Worm (Caenorhabditis elegans) whole organism, L1 larva: ENCODE measurements around the gene rab-3.

ENCODE experiments used
- C04F5.9 ChIP-seq: sonication (generic microtip); optimal IDR thresholded peaks from 2 replicates; lab custom pipeline; 2016; ENCODE audit warnings: missing genetic modification characterization, missing compliant biosample characterization
- C34B4.2 ChIP-seq: sonication (generic microtip); optimal IDR thresholded peaks from 2 replicates; lab custom pipeline; 2017; ENCODE audit warnings: mild to moderate bottlenecking, missing genetic modification characterization, missing compliant biosample characterization
- Y116A8C.19 ChIP-seq: sonication (generic microtip); optimal IDR thresholded peaks from 2 replicates; lab custom pipeline; 2016; ENCODE audit warnings: missing compliant biosample characterization, missing genetic modification characterization, borderline replicate concordance
- aha-1 ChIP-seq: fragments of 150-350 bp; optimal IDR thresholded peaks from 2 replicates; lab custom pipeline; 2014; ENCODE audit warnings: missing biosample characterization, missing genetic modification characterization
- alr-1 ChIP-seq: fragments of 200-800 bp; sonication (Bioruptor generic); optimal IDR thresholded peaks from 2 replicates; lab custom pipeline; 2018; ENCODE audit warnings: borderline replicate concordance, mild to moderate bottlenecking, missing genetic modification characterization, missing compliant biosample characterization
- aly-2 ChIP-seq: fragments of 150-350 bp; optimal IDR thresholded peaks from 2 replicates; lab custom pipeline; 2014; ENCODE audit warnings: missing biosample characterization, missing genetic modification characterization
- ama-1 ChIP-seq: fragments of 150-350 bp; optimal IDR thresholded peaks from 2 replicates; lab custom pipeline; 2014
- blmp-1 ChIP-seq: fragments of 150-350 bp; optimal IDR thresholded peaks from 2 replicates; lab custom pipeline; 2014; ENCODE audit warnings: missing biosample characterization, missing genetic modification characterization
- ceh-8 ChIP-seq: fragments of 200-800 bp; sonication (Bioruptor generic); optimal IDR thresholded peaks from 2 replicates; lab custom pipeline; 2018; ENCODE audit warnings: mild to moderate bottlenecking, missing genetic modification characterization, moderate library complexity, missing compliant biosample characterization
- ceh-88 ChIP-seq: fragments of 200-800 bp; sonication (Bioruptor generic); IDR thresholded peaks from 2 replicates; pipeline ENCODE4 v1.3.6; 2022; ENCODE audit warnings: missing genetic modification characterization, missing compliant biosample characterization
- ceh-90 ChIP-seq: sonication (generic microtip); optimal IDR thresholded peaks from 2 replicates; lab custom pipeline; 2016; ENCODE audit warnings: missing genetic modification characterization, missing compliant biosample characterization
- ces-1 ChIP-seq: fragments of 150-350 bp; optimal IDR thresholded peaks from 2 replicates; lab custom pipeline; 2014; ENCODE audit warnings: missing biosample characterization, missing genetic modification reagents, missing genetic modification characterization
- egl-13 ChIP-seq: sonication (generic microtip); optimal IDR thresholded peaks from 2 replicates; lab custom pipeline; 2016; ENCODE audit warnings: missing genotype, missing genetic modification reagents, missing genetic modification characterization, missing compliant biosample characterization
- ets-5 ChIP-seq: fragments of 200-800 bp; sonication (Bioruptor generic); IDR thresholded peaks from 2 replicates; pipeline ENCODE4 v1.3.6; 2022; ENCODE audit warnings: missing genetic modification characterization, missing compliant biosample characterization
- fkh-10 ChIP-seq: sonication (generic microtip); optimal IDR thresholded peaks from 2 replicates; lab custom pipeline; 2017; ENCODE audit warnings: missing biosample characterization, missing genetic modification reagents, missing genetic modification characterization
- fkh-4 ChIP-seq: sonication (generic microtip); optimal IDR thresholded peaks from 2 replicates; lab custom pipeline; 2016; ENCODE audit warnings: missing compliant biosample characterization, missing genetic modification characterization, borderline replicate concordance
- fos-1 ChIP-seq: fragments of 150-350 bp; optimal IDR thresholded peaks from 2 replicates; lab custom pipeline; 2014; ENCODE audit warnings: missing biosample characterization, missing genetic modification characterization
- grh-1 ChIP-seq: fragments of 200-800 bp; sonication (Bioruptor generic); IDR thresholded peaks from 2 replicates; pipeline ENCODE4 v1.3.6; 2022; ENCODE audit warnings: missing genetic modification reagents, missing genetic modification characterization, missing compliant biosample characterization
- hlh-17 ChIP-seq: fragments of 200-800 bp; sonication (Bioruptor generic); optimal IDR thresholded peaks from 2 replicates; lab custom pipeline; 2018; ENCODE audit warnings: missing genetic modification characterization, mild to moderate bottlenecking, missing compliant biosample characterization, moderate library complexity, borderline replicate concordance
- hpl-2 ChIP-seq: fragments of 150-350 bp; optimal IDR thresholded peaks from 2 replicates; lab custom pipeline; 2014; ENCODE audit warnings: missing biosample characterization, missing genetic modification reagents, missing genetic modification characterization
- lin-13 ChIP-seq: fragments of 150-350 bp; optimal IDR thresholded peaks from 2 replicates; lab custom pipeline; 2014; ENCODE audit warnings: missing biosample characterization, missing genetic modification reagents, missing genetic modification characterization
- lin-14 ChIP-seq: fragments of 200-800 bp; sonication (Bioruptor generic); optimal IDR thresholded peaks from 2 replicates; lab custom pipeline; 2018; ENCODE audit warnings: mild to moderate bottlenecking, missing genetic modification characterization, moderate library complexity, missing compliant biosample characterization
- lir-3 ChIP-seq: sonication (generic microtip); optimal IDR thresholded peaks from 2 replicates; lab custom pipeline; 2016; ENCODE audit warnings: mild to moderate bottlenecking, missing genetic modification characterization, moderate library complexity, missing compliant biosample characterization; ENCODE audit not compliant: poor library complexity
- lsy-2 ChIP-seq, 2 experiments: fragments of 150-350 bp; optimal IDR thresholded peaks; 2 replicates each; lab custom pipeline; 2014; ENCODE audit warnings: missing biosample characterization in 2 of 2, missing genetic modification characterization in 2 of 2
- mdl-1 ChIP-seq, 2 experiments: fragments of 150-350 bp; optimal IDR thresholded peaks; 2 replicates each; lab custom pipeline; 2014 to 2017; ENCODE audit warnings: missing biosample characterization in 2 of 2, missing genetic modification characterization in 2 of 2, inconsistent platforms in 1 of 2
- mef-2 ChIP-seq: fragments of 150-350 bp; optimal IDR thresholded peaks from 2 replicates; lab custom pipeline; 2014; ENCODE audit warnings: missing biosample characterization, missing genetic modification characterization
- mep-1 ChIP-seq: fragments of 150-350 bp; optimal IDR thresholded peaks from 2 replicates; lab custom pipeline; 2014; ENCODE audit warnings: missing biosample characterization, missing genetic modification characterization
- nhr-11 ChIP-seq: fragments of 150-350 bp; optimal IDR thresholded peaks from 2 replicates; lab custom pipeline; 2014; ENCODE audit warnings: missing biosample characterization, missing genetic modification characterization
- nhr-237 ChIP-seq: fragments of 150-350 bp; optimal IDR thresholded peaks from 2 replicates; lab custom pipeline; 2014; ENCODE audit warnings: missing biosample characterization, missing genetic modification characterization
- nhr-76 ChIP-seq: sonication (generic microtip); optimal IDR thresholded peaks from 2 replicates; lab custom pipeline; 2017; ENCODE audit warnings: missing biosample characterization, missing genetic modification characterization
- nhr-77 ChIP-seq: fragments of 150-350 bp; optimal IDR thresholded peaks from 2 replicates; lab custom pipeline; 2014; ENCODE audit warnings: missing biosample characterization, missing genetic modification characterization
- nhr-84 ChIP-seq: sonication (generic microtip); optimal IDR thresholded peaks from 2 replicates; lab custom pipeline; 2017; ENCODE audit warnings: missing biosample characterization, missing genetic modification characterization
- nhr-85 ChIP-seq: sonication (generic microtip); peaks from one replicate; lab custom pipeline; 2016; ENCODE audit warnings: missing genetic modification characterization, inconsistent platforms, missing compliant biosample characterization
- nhr-90 ChIP-seq: sonication (generic microtip); optimal IDR thresholded peaks from 2 replicates; lab custom pipeline; 2016; ENCODE audit warnings: mild to moderate bottlenecking, missing genetic modification characterization, missing compliant biosample characterization; ENCODE audit not compliant: poor library complexity
- pag-3 ChIP-seq: sonication (generic microtip); optimal IDR thresholded peaks from 2 replicates; lab custom pipeline; 2017; ENCODE audit warnings: missing genetic modification characterization, mild to moderate bottlenecking, missing compliant biosample characterization, antibody characterized with exemption, borderline replicate concordance; ENCODE audit not compliant: insufficient read depth
- pax-3 ChIP-seq: fragments of 200-800 bp; sonication (Bioruptor generic); optimal IDR thresholded peaks from 2 replicates; lab custom pipeline; 2018; ENCODE audit warnings: mild to moderate bottlenecking, missing genetic modification characterization, moderate library complexity, missing compliant biosample characterization
- rnt-1 ChIP-seq: sonication (generic microtip); optimal IDR thresholded peaks from 2 replicates; lab custom pipeline; 2016; ENCODE audit warnings: mild to moderate bottlenecking, missing genetic modification characterization, moderate library complexity, missing compliant biosample characterization
- skn-1 ChIP-seq: fragments of 150-350 bp; optimal IDR thresholded peaks from 2 replicates; lab custom pipeline; 2014; ENCODE audit warnings: missing biosample characterization, missing genetic modification characterization
- snpc-4 ChIP-seq: fragments of 150-350 bp; optimal IDR thresholded peaks from 2 replicates; lab custom pipeline; 2014; ENCODE audit warnings: missing biosample characterization, missing genetic modification characterization
- sox-4 ChIP-seq: sonication (generic microtip); optimal IDR thresholded peaks from 2 replicates; lab custom pipeline; 2016; ENCODE audit warnings: missing genetic modification characterization, missing compliant biosample characterization
- sptf-1 ChIP-seq: fragments of 150-350 bp; optimal IDR thresholded peaks from 2 replicates; lab custom pipeline; 2014; ENCODE audit warnings: missing biosample characterization, missing genetic modification characterization
- sup-37 ChIP-seq: fragments of 200-800 bp; sonication (Bioruptor generic); optimal IDR thresholded peaks from 2 replicates; lab custom pipeline; 2018; ENCODE audit warnings: mild to moderate bottlenecking, missing genetic modification characterization, missing compliant biosample characterization
- tlp-1 ChIP-seq: fragments of 150-350 bp; optimal IDR thresholded peaks from 2 replicates; lab custom pipeline; 2014; ENCODE audit warnings: missing biosample characterization, missing genetic modification characterization
- unc-130 ChIP-seq: fragments of 150-350 bp; optimal IDR thresholded peaks from 2 replicates; lab custom pipeline; 2017; ENCODE audit warnings: missing biosample characterization, missing genetic modification characterization, inconsistent platforms
- unc-30 ChIP-seq: sonication (generic microtip); optimal IDR thresholded peaks from 2 replicates; lab custom pipeline; 2017; ENCODE audit warnings: missing biosample characterization, missing genetic modification characterization
- unc-62 ChIP-seq: fragments of 150-350 bp; optimal IDR thresholded peaks from 2 replicates; lab custom pipeline; 2014; ENCODE audit warnings: missing biosample characterization, missing genetic modification reagents, missing genetic modification characterization
- unc-86 ChIP-seq: sonication (generic microtip); optimal IDR thresholded peaks from 2 replicates; lab custom pipeline; 2016; ENCODE audit warnings: missing genetic modification characterization, missing compliant biosample characterization
- vab-15 ChIP-seq: sonication (generic microtip); optimal IDR thresholded peaks from 2 replicates; lab custom pipeline; 2017; ENCODE audit warnings: missing genotype, mild to moderate bottlenecking, missing genetic modification characterization, missing compliant biosample characterization
- xbp-1 ChIP-seq: sonication (generic microtip); optimal IDR thresholded peaks from 2 replicates; lab custom pipeline; 2016; ENCODE audit warnings: missing genetic modification characterization, missing compliant biosample characterization
- ztf-4 ChIP-seq: fragments of 150-350 bp; optimal IDR thresholded peaks from 2 replicates; lab custom pipeline; 2014; ENCODE audit warnings: missing biosample characterization, missing genetic modification characterization

Gene rab-3

ce11 chrII:5701485-5701884 lies 26.2 kb downstream of the rab-3 start (continued):
- TF ChIP-seq egl-13 (tag; lab: Kevin White, UChicago) (no peak), lin-14 (peak; percentile 71), nhr-84 (tag; lab: Kevin White, UChicago) (no peak), alr-1 (tag; lab: Kevin White, UChicago) (no peak), grh-1 (GFP tag; lab: Robert Waterston, UW) (peak; percentile 67), ceh-8 (GFP tag; lab: Kevin White, UChicago) (no peak), nhr-85 (peak; percentile 91), unc-130 (tag; lab: Kevin White, UChicago) (peak; percentile 43), aha-1 (tag; lab: Kevin White, UChicago) (no peak), blmp-1 (peak; percentile 17), nhr-76 (tag; lab: Kevin White, UChicago) (no peak), mef-2 (tag; lab: Kevin White, UChicago) (no peak), fos-1 (tag; lab: Kevin White, UChicago) (peak; percentile 70), lir-3 (tag; lab: Kevin White, UChicago) (peak; percentile 36), nhr-90 (tag; lab: Kevin White, UChicago) (peak; percentile 87), unc-86 (tag; lab: Kevin White, UChicago) (peak; percentile 40), ztf-4 (tag; lab: Kevin White, UChicago) (peak; percentile 12), nhr-237 (tag; lab: Kevin White, UChicago) (no peak), aly-2 (tag; lab: Kevin White, UChicago) (peak; percentile 49), nhr-77 (tag; lab: Kevin White, UChicago) (peak; percentile 60), ets-5 (GFP tag; lab: Robert Waterston, UW) (no peak), snpc-4 (tag; lab: Kevin White, UChicago) (peak; percentile 99), xbp-1 (tag; lab: Kevin White, UChicago) (peak; percentile 67), pag-3 (tag; lab: Kevin White, UChicago) (no peak), mdl-1 (tag; optimal IDR thresholded peaks at IDR 0.05; lab: Kevin White, UChicago) (peak in 1 of 2 experiments; percentile 73), ces-1 (GFP tag; lab: Kevin White, UChicago) (no peak), vab-15 (no peak), nhr-11 (no peak), sox-4 (no peak), hlh-17 (no peak), pax-3 (no peak), C34B4.2 (tag; lab: Kevin White, UChicago) (no peak), hpl-2 (GFP tag; lab: Kevin White, UChicago) (no peak), fkh-10 (GFP tag; lab: Kevin White, UChicago) (no peak), skn-1 (tag; lab: Kevin White, UChicago) (peak; percentile 34), tlp-1 (tag; lab: Kevin White, UChicago) (no peak), mep-1 (tag; lab: Kevin White, UChicago) (peak; percentile 51), sup-37 (GFP tag; lab: Kevin White, UChicago) (peak; percentile 54), ceh-88 (GFP tag; lab: Robert Waterston, UW) (no peak), fkh-4 (tag; lab: Kevin White, UChicago) (no peak), lin-13 (GFP tag; lab: Kevin White, UChicago) (peak; percentile 53), ceh-90 (tag; lab: Kevin White, UChicago) (no peak), sptf-1 (no peak), C04F5.9 (peak; percentile 25), Y116A8C.19 (tag; lab: Kevin White, UChicago) (no peak), unc-30 (tag; lab: Kevin White, UChicago) (no peak), lsy-2 (tag; optimal IDR thresholded peaks at IDR 0.05; lab: Kevin White, UChicago) (peak; percentile 55 to 77), unc-62 (GFP tag; lab: Kevin White, UChicago) (no peak), rnt-1 (tag; lab: Kevin White, UChicago) (peak; percentile 93), ama-1 (peak; percentile 84)
